Worm (Caenorhabditis elegans): ENCODE measurements around the gene F32D8.7.

DNA sequence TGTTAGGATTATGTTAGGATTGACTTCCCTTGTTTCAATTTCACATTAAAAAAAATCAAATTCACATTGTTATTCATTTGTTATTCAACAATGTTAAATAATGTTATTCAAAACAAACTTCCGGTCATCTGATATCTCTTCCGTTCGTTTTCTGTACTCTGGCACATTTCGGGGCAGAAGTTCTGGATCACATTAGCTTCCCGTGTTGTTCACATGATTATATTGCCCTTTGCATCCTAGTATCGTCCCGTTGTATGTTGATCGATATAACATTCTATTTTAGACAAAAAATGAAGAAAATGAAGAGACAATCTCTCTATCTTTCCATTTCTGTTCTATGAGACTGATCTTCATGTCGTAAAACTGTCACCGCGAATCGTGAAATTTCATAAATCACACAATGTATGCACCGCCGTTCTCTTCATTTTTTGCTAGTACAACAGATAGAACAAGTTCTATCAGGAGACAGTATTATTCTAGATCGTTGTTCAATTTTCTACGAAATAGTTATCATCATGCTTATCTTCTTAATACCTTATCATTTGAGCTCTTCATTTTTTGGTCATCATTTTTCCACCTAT, 41.8 kb downstream of the F32D8.7 start:
- TF ChIP-seq flt-1 (GFP tag; IDR thresholded peaks at IDR 0.05), result no peak
- no peak for TF ChIP-seq pes-1 (GFP tag; IDR thresholded peaks at IDR 0.05)
- TF ChIP-seq ama-1 (optimal IDR thresholded peaks at IDR 0.05), result no peak
- no peak for TF ChIP-seq scrt-1 (GFP tag; IDR thresholded peaks at IDR 0.05)
- TF ChIP-seq B0310.2 (tag; optimal IDR thresholded peaks at IDR 0.05), result no peak
- TF ChIP-seq hnd-1 (tag; optimal IDR thresholded peaks at IDR 0.05), result no peak
- no peak for TF ChIP-seq tbx-37 (GFP tag; conservative IDR thresholded peaks at IDR 0.05)
- no peak for TF ChIP-seq hmbx-1 (tag; optimal IDR thresholded peaks at IDR 0.05)
- no peak for TF ChIP-seq tbx-11 (GFP tag; IDR thresholded peaks at IDR 0.05)
